Worm (Caenorhabditis elegans) whole organism, late embryonic: ENCODE measurements around the gene W08E12.6.
"Not testable (repeated sequence)": the region's sequence is repeated elsewhere in the genome, so short reads cannot be mapped to it uniquely, and the experiment has no call there.

Experiments
- ama-1 ChIP-seq: fragments of 150-350 bp; optimal IDR thresholded peaks from 2 replicates; lab custom pipeline; 2014
- ceh-6 ChIP-seq: fragments of 200-800 bp; sonication (Bioruptor generic); optimal IDR thresholded peaks from 2 replicates; lab custom pipeline; 2018; ENCODE audit warnings: mild to moderate bottlenecking, missing genetic modification characterization, missing compliant biosample characterization
- nhr-232 ChIP-seq: sonication (generic microtip); optimal IDR thresholded peaks from 2 replicates; lab custom pipeline; 2016; ENCODE audit warnings: missing genetic modification characterization, missing compliant biosample characterization
- ref-2 ChIP-seq: sonication (generic microtip); optimal IDR thresholded peaks from 2 replicates; lab custom pipeline; 2016; ENCODE audit warnings: missing genetic modification characterization, missing compliant biosample characterization
- sdc-2 ChIP-seq: sonication (generic microtip); optimal IDR thresholded peaks from 2 replicates; lab custom pipeline; 2016; ENCODE audit warnings: missing genotype, missing genetic modification characterization, missing compliant biosample characterization
- sox-4 ChIP-seq: sonication (generic microtip); optimal IDR thresholded peaks from 2 replicates; lab custom pipeline; 2017; ENCODE audit warnings: mild to moderate bottlenecking, missing genetic modification characterization, inconsistent platforms, missing compliant biosample characterization
- unc-55 ChIP-seq: sonication (generic microtip); optimal IDR thresholded peaks from 2 replicates; lab custom pipeline; 2017; ENCODE audit warnings: missing biosample characterization, missing genetic modification reagents, missing genetic modification characterization
- ztf-16 ChIP-seq: sonication (generic microtip); optimal IDR thresholded peaks from 2 replicates; lab custom pipeline; 2017; ENCODE audit warnings: missing genetic modification characterization, missing compliant biosample characterization

DNA sequence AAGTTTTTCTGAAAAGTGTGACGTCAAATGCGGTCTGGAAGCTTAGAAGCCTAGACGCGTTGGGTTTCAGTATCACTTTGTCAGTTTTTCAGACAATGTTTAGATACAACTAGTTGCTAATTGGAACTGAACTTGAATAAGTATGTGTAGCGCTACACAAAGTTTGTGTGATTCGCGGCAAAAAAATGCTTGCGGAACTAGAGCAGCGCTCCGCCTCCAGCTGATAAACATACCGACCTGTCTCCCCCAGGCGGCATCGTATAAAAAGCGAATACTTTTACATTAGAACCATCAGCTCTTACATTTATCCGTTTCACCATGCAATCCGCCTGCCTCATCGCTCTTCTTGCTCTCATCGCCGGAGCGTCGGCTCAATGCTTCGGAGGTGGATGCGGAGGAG lies 5.3 kb downstream of the W08E12.6 start, which contains the start of gene idpp-12:
- TF ChIP-seq ceh-6 (GFP tag; lab: Kevin White, UChicago); sdc-2; ref-2 (tag; lab: Kevin White, UChicago); ztf-16 (tag; lab: Kevin White, UChicago); unc-55; sox-4 (tag; lab: Kevin White, UChicago); ama-1; nhr-232: not testable (repeated sequence)
